Fruit fly (Drosophila melanogaster) whole organism, embryonic: ENCODE measurements around the gene CG15553.

Experiments
- ATbp ChIP-seq: fragments of 200-800 bp; sonication (Bioruptor generic); optimal IDR thresholded peaks from 2 replicates; lab custom pipeline; 2017; ENCODE audit warnings: missing biosample characterization, mild to moderate bottlenecking, missing genetic modification characterization, missing genetic modification reagents
- Abd-B ChIP-seq: fragments of 200-800 bp; sonication (Bioruptor generic); optimal IDR thresholded peaks from 2 replicates; lab custom pipeline; 2018; ENCODE audit warnings: missing biosample characterization, mild to moderate bottlenecking, missing genetic modification characterization, moderate library complexity
- Bgb ChIP-seq: fragments of 200-800 bp; sonication (Bioruptor generic); IDR thresholded peaks from 2 replicates; pipeline ENCODE4 v1.3.6; 2022; ENCODE audit warnings: missing biosample characterization, missing genetic modification characterization; ENCODE audit not compliant: partially characterized antibody
- CG10431 ChIP-seq: fragments of 200-800 bp; sonication (Bioruptor generic); optimal IDR thresholded peaks from 3 replicates; lab custom pipeline; 2018; ENCODE audit warnings: missing biosample characterization, mild to moderate bottlenecking, missing genetic modification characterization
- CG10462 ChIP-seq: fragments of 200-800 bp; sonication (Bioruptor generic); optimal IDR thresholded peaks from 2 replicates; lab custom pipeline; 2016; ENCODE audit warnings: missing biosample characterization, missing genetic modification characterization
- CG12299 ChIP-seq: fragments of 200-800 bp; sonication (Bioruptor generic); optimal IDR thresholded peaks from 2 replicates; lab custom pipeline; 2018; ENCODE audit warnings: missing biosample characterization, mild to moderate bottlenecking, missing genetic modification characterization
- CG13287 ChIP-seq: fragments of 200-800 bp; sonication (Bioruptor generic); IDR thresholded peaks from 2 replicates; pipeline ENCODE4 v1.3.6; 2022; ENCODE audit warnings: missing biosample characterization, missing genetic modification characterization; ENCODE audit not compliant: partially characterized antibody
- CG13624 ChIP-seq: fragments of 200-800 bp; sonication (Bioruptor generic); optimal IDR thresholded peaks from 2 replicates; lab custom pipeline; 2016; ENCODE audit warnings: missing biosample characterization, missing genetic modification characterization
- CG13894 ChIP-seq: fragments of 200-800 bp; sonication (Bioruptor generic); optimal IDR thresholded peaks from 3 replicates; lab custom pipeline; 2018; ENCODE audit warnings: missing biosample characterization, mild to moderate bottlenecking, missing genetic modification characterization, moderate library complexity
- CG17361 ChIP-seq: fragments of 200-800 bp; sonication (Bioruptor generic); IDR thresholded peaks from 3 replicates; pipeline ENCODE4 v1.3.6; 2022; ENCODE audit warnings: missing biosample characterization, missing genetic modification characterization
- CG17568 ChIP-seq: fragments of 200-800 bp; sonication (Bioruptor generic); optimal IDR thresholded peaks from 2 replicates; lab custom pipeline; 2018; ENCODE audit warnings: missing biosample characterization, mild to moderate bottlenecking, missing genetic modification characterization, moderate library complexity
- CG2116 ChIP-seq: fragments of 200-800 bp; sonication (Bioruptor generic); optimal IDR thresholded peaks from 3 replicates; lab custom pipeline; 2018; ENCODE audit warnings: missing biosample characterization, mild to moderate bottlenecking, missing genetic modification characterization
- CG2129 ChIP-seq: fragments of 200-800 bp; sonication (Bioruptor generic); IDR thresholded peaks from 2 replicates; pipeline ENCODE4 v1.3.6; 2022; ENCODE audit warnings: missing biosample characterization, missing genetic modification characterization; ENCODE audit not compliant: partially characterized antibody
- CG3407 ChIP-seq: fragments of 200-800 bp; sonication (Bioruptor generic); optimal IDR thresholded peaks from 2 replicates; lab custom pipeline; 2018; ENCODE audit warnings: missing biosample characterization, mild to moderate bottlenecking, missing genetic modification characterization
- CG7987 ChIP-seq: fragments of 200-800 bp; sonication (Bioruptor generic); optimal IDR thresholded peaks from 2 replicates; lab custom pipeline; 2018; ENCODE audit warnings: missing biosample characterization, mild to moderate bottlenecking, missing genetic modification characterization, moderate library complexity
- CTCF ChIP-seq: fragments of 200-800 bp; sonication (Bioruptor generic); optimal IDR thresholded peaks from 2 replicates; lab custom pipeline; 2017; ENCODE audit warnings: missing biosample characterization, mild to moderate bottlenecking, missing genetic modification characterization, moderate library complexity
- Dip2 ChIP-seq: fragments of 200-800 bp; sonication (Bioruptor generic); IDR thresholded peaks from 2 replicates; pipeline ENCODE4 v1.3.6; 2022; ENCODE audit warnings: missing biosample characterization, missing genetic modification characterization
- Doc2 ChIP-seq: fragments of 200-800 bp; sonication (Bioruptor generic); IDR thresholded peaks from 2 replicates; pipeline ENCODE4 v1.3.6; 2022; ENCODE audit warnings: missing biosample characterization, missing genetic modification characterization
- Dp ChIP-seq: fragments of 200-800 bp; sonication (Bioruptor generic); optimal IDR thresholded peaks from 2 replicates; lab custom pipeline; 2018; ENCODE audit warnings: missing biosample characterization, mild to moderate bottlenecking, missing genetic modification characterization, moderate library complexity
- Hmr ChIP-seq: fragments of 200-800 bp; sonication (Bioruptor generic); optimal IDR thresholded peaks from 3 replicates; lab custom pipeline; 2017; ENCODE audit warnings: mild to moderate bottlenecking, missing biosample characterization, missing genetic modification reagents, missing genetic modification characterization
- MTF-1 ChIP-seq: fragments of 200-800 bp; sonication (Bioruptor generic); optimal IDR thresholded peaks from 2 replicates; lab custom pipeline; 2018; ENCODE audit warnings: missing biosample characterization, mild to moderate bottlenecking, missing genetic modification characterization, borderline replicate concordance
- Oli ChIP-seq: fragments of 200-800 bp; sonication (Bioruptor generic); optimal IDR thresholded peaks from 2 replicates; lab custom pipeline; 2018; ENCODE audit warnings: missing biosample characterization, mild to moderate bottlenecking, missing genetic modification characterization, moderate library complexity
- Rfx ChIP-seq: fragments of 200-800 bp; sonication (Bioruptor generic); IDR thresholded peaks from 2 replicates; pipeline ENCODE4 v1.3.6; 2022; ENCODE audit warnings: missing biosample characterization, missing genetic modification characterization
- bab2 ChIP-seq: fragments of 200-800 bp; sonication (Bioruptor generic); optimal IDR thresholded peaks from 2 replicates; lab custom pipeline; 2016; ENCODE audit warnings: missing biosample characterization, missing genetic modification characterization
- bowl ChIP-seq: fragments of 200-800 bp; sonication (Bioruptor generic); IDR thresholded peaks from 2 replicates; pipeline ENCODE4 v1.3.6; 2022; ENCODE audit warnings: missing biosample characterization, missing genetic modification characterization
- cg ChIP-seq: fragments of 200-800 bp; sonication (Bioruptor generic); optimal IDR thresholded peaks from 3 replicates; lab custom pipeline; 2019; ENCODE audit warnings: missing biosample characterization, mild to moderate bottlenecking, missing genetic modification characterization, moderate library complexity
- crp ChIP-seq, 2 experiments: fragments of 200-800 bp; sonication (Bioruptor generic); optimal IDR thresholded peaks; 2 replicates in 1 of 2; 3 replicates in 1 of 2; lab custom pipeline; 2017; ENCODE audit warnings: missing biosample characterization in 2 of 2, missing genetic modification characterization in 2 of 2, mild to moderate bottlenecking in 1 of 2, moderate library complexity in 1 of 2
- eyg ChIP-seq: fragments of 200-800 bp; sonication (Bioruptor generic); optimal IDR thresholded peaks from 3 replicates; lab custom pipeline; 2016; ENCODE audit warnings: missing biosample characterization, missing genetic modification characterization
- gem ChIP-seq: fragments of 200-800 bp; sonication (Bioruptor generic); optimal IDR thresholded peaks from 2 replicates; lab custom pipeline; 2019; ENCODE audit warnings: missing biosample characterization, mild to moderate bottlenecking, missing genetic modification characterization, moderate library complexity
- grn ChIP-seq: fragments of 200-800 bp; sonication (Bioruptor generic); optimal IDR thresholded peaks from 3 replicates; lab custom pipeline; 2017; ENCODE audit warnings: missing biosample characterization, missing genetic modification characterization
- inv ChIP-seq: fragments of 200-800 bp; sonication (Bioruptor generic); IDR thresholded peaks from 2 replicates; pipeline ENCODE4 v1.3.6; 2022; ENCODE audit warnings: missing biosample characterization, missing genetic modification characterization; ENCODE audit not compliant: partially characterized antibody
- kay ChIP-seq: fragments of 200-800 bp; sonication (Bioruptor generic); optimal IDR thresholded peaks from 2 replicates; lab custom pipeline; 2016; ENCODE audit warnings: missing biosample characterization, missing genetic modification characterization
- lab ChIP-seq: fragments of 200-800 bp; sonication (Bioruptor generic); optimal IDR thresholded peaks from 3 replicates; lab custom pipeline; 2017; ENCODE audit warnings: missing biosample characterization, missing genetic modification characterization, mild to moderate bottlenecking, moderate library complexity, missing genetic modification reagents
- luna ChIP-seq: fragments of 200-800 bp; sonication (Bioruptor generic); optimal IDR thresholded peaks from 2 replicates; lab custom pipeline; 2016; ENCODE audit warnings: missing biosample characterization, missing genetic modification characterization
- nerfin-1 ChIP-seq: fragments of 200-800 bp; sonication (Bioruptor generic); optimal IDR thresholded peaks from 3 replicates; lab custom pipeline; 2019; ENCODE audit warnings: missing biosample characterization, mild to moderate bottlenecking, missing genetic modification characterization, moderate library complexity
- nmo ChIP-seq: fragments of 200-800 bp; sonication (Bioruptor generic); optimal IDR thresholded peaks from 2 replicates; lab custom pipeline; 2018; ENCODE audit warnings: missing biosample characterization, mild to moderate bottlenecking, missing genetic modification characterization, moderate library complexity
- oc ChIP-seq: fragments of 200-800 bp; sonication (Bioruptor generic); optimal IDR thresholded peaks from 2 replicates; lab custom pipeline; 2018; ENCODE audit warnings: missing biosample characterization, mild to moderate bottlenecking, missing genetic modification characterization, moderate library complexity
- pb ChIP-seq: fragments of 200-800 bp; sonication (Bioruptor generic); optimal IDR thresholded peaks from 3 replicates; lab custom pipeline; 2016; ENCODE audit warnings: missing biosample characterization, missing genetic modification characterization
- pita ChIP-seq: fragments of 200-800 bp; sonication (Bioruptor generic); optimal IDR thresholded peaks from 2 replicates; lab custom pipeline; 2017; ENCODE audit warnings: missing biosample characterization, mild to moderate bottlenecking, missing genetic modification characterization
- pros ChIP-seq: fragments of 200-800 bp; sonication (Bioruptor generic); optimal IDR thresholded peaks from 3 replicates; lab custom pipeline; 2019; ENCODE audit warnings: missing biosample characterization, mild to moderate bottlenecking, missing genetic modification characterization, moderate library complexity
- pzg ChIP-seq: fragments of 200-800 bp; sonication (Bioruptor generic); optimal IDR thresholded peaks from 3 replicates; lab custom pipeline; 2018; ENCODE audit warnings: missing biosample characterization, mild to moderate bottlenecking, missing genetic modification characterization, moderate library complexity
- ranshi ChIP-seq: fragments of 200-800 bp; sonication (Bioruptor generic); IDR thresholded peaks from 2 replicates; pipeline ENCODE4 v1.3.6; 2022; ENCODE audit warnings: missing biosample characterization, missing genetic modification characterization
- salm ChIP-seq: fragments of 200-800 bp; sonication (Bioruptor generic); optimal IDR thresholded peaks from 2 replicates; lab custom pipeline; 2018; ENCODE audit warnings: missing biosample characterization, mild to moderate bottlenecking, missing genetic modification characterization
- sim ChIP-seq: fragments of 200-800 bp; sonication (Bioruptor generic); IDR thresholded peaks from 2 replicates; pipeline ENCODE4 v1.3.6; 2022; ENCODE audit warnings: missing biosample characterization, missing genetic modification characterization
- sima ChIP-seq: fragments of 200-800 bp; sonication (Bioruptor generic); optimal IDR thresholded peaks from 2 replicates; lab custom pipeline; 2016; ENCODE audit warnings: missing biosample characterization, missing genetic modification characterization
- sug ChIP-seq: fragments of 200-800 bp; optimal IDR thresholded peaks from 2 replicates; lab custom pipeline; 2019; ENCODE audit warnings: missing biosample characterization, mild to moderate bottlenecking, missing genetic modification characterization, moderate library complexity
- tll ChIP-seq, 2 experiments: fragments of 200-800 bp in 1 of 2; fragments of >200 bp in 1 of 2; sonication (Bioruptor generic) in 1 of 2; optimal IDR thresholded peaks; 2 replicates each; lab custom pipeline; 2017 to 2019; ENCODE audit warnings: missing biosample characterization in 2 of 2, missing genetic modification characterization in 2 of 2, mild to moderate bottlenecking in 1 of 2, moderate library complexity in 1 of 2
- vvl ChIP-seq: fragments of 200-800 bp; sonication (Bioruptor generic); IDR thresholded peaks from 2 replicates; pipeline ENCODE4 v1.3.6; 2022; ENCODE audit warnings: missing biosample characterization, missing genetic modification characterization
- wor ChIP-seq: fragments of 200-800 bp; sonication (Bioruptor generic); IDR thresholded peaks from 2 replicates; pipeline ENCODE4 v1.3.6; 2022; ENCODE audit warnings: missing biosample characterization, missing genetic modification characterization

Gene CG15553

dm6 chr3R:31127357-31127775 lies 26.4 kb upstream of the CG15553 start (continued):
- TF ChIP-seq Rfx (GFP tag; lab: Robert Waterston, UW) (0 out of 2 replicates have a peak, but pooled peaks have one; percentile 28), CG13894 (peak; percentile 53), vvl (GFP tag; lab: Robert Waterston, UW) (peak; percentile 53; the same call in 1 of the 2 replicates), tll (GFP tag; optimal IDR thresholded peaks at IDR 0.05; lab: Kevin White, UChicago) (no peak), kay (GFP tag; lab: Kevin White, UChicago) (peak; percentile 60), wor (GFP tag; lab: Robert Waterston, UW) (no peak), Bgb (GFP tag; lab: Robert Waterston, UW) (peak; percentile 38; the same call in 1 of the 2 replicates), CG10431 (GFP tag; lab: Kevin White, UChicago) (no peak), sim (no peak), lab (peak; percentile 1), inv (GFP tag; lab: Robert Waterston, UW) (no peak), grn (GFP tag; lab: Kevin White, UChicago) (peak; percentile 88), crp (GFP tag; optimal IDR thresholded peaks at IDR 0.05; lab: Kevin White, UChicago) (peak in 1 of 2 experiments; percentile 67), nerfin-1 (no peak), MTF-1 (GFP tag; lab: Kevin White, UChicago) (no peak), eyg (no peak), pb (GFP tag; lab: Kevin White, UChicago) (no peak), pzg (GFP tag; lab: Kevin White, UChicago) (peak; percentile 4), CG2116 (GFP tag; lab: Kevin White, UChicago) (no peak), bowl (GFP tag; lab: Robert Waterston, UW) (no peak), Abd-B (no peak), luna (GFP tag; lab: Kevin White, UChicago) (no peak), nmo (GFP tag; lab: Kevin White, UChicago) (no peak), CG13624 (GFP tag; lab: Kevin White, UChicago) (no peak), Dip2 (no peak), cg (GFP tag; lab: Kevin White, UChicago) (no peak), Dp (GFP tag; lab: Kevin White, UChicago) (peak; percentile 45), Doc2 (no peak), CTCF (GFP tag; lab: Kevin White, UChicago) (peak; percentile 62), salm (tag; lab: Kevin White, UChicago) (peak; percentile 29), gem (tag; lab: Kevin White, UChicago) (peak; percentile 20), CG12299 (tag; lab: Kevin White, UChicago) (peak; percentile 33), CG7987 (GFP tag; lab: Kevin White, UChicago) (no peak), CG2129 (GFP tag; lab: Robert Waterston, UW) (no peak), pita (no peak), sug (tag; lab: Kevin White, UChicago) (peak; percentile 55), bab2 (GFP tag; lab: Kevin White, UChicago) (no peak), Hmr (peak; percentile 45), CG17361 (no peak), CG13287 (GFP tag; lab: Robert Waterston, UW) (peak; percentile 7; the same call in 1 of the 2 replicates), CG17568 (GFP tag; lab: Kevin White, UChicago) (no peak), CG3407 (peak; percentile 22), CG10462 (GFP tag; lab: Kevin White, UChicago) (no peak), Oli (tag; lab: Kevin White, UChicago) (no peak), oc (no peak), ranshi (GFP tag; lab: Robert Waterston, UW) (no peak), sima (GFP tag; lab: Kevin White, UChicago) (no peak), ATbp (GFP tag; lab: Kevin White, UChicago) (peak; percentile 53), pros (no peak)
